Worm (Caenorhabditis elegans) whole organism, L2 larva: ENCODE data around the gene dgn-1.

ENCODE experiments used
- ama-1 ChIP-seq: fragments of 150-350 bp; optimal IDR thresholded peaks from 2 replicates; lab custom pipeline; 2018; ENCODE audit warnings: inconsistent platforms
- lin-11 ChIP-seq: fragments of 150-350 bp; sonication (generic microtip); optimal IDR thresholded peaks from 2 replicates; lab custom pipeline; 2014; ENCODE audit warnings: missing biosample characterization, missing genetic modification characterization, inconsistent platforms, mixed read lengths
- nhr-10 ChIP-seq: sonication (generic microtip); optimal IDR thresholded peaks from 2 replicates; lab custom pipeline; 2017; ENCODE audit warnings: missing biosample characterization, missing genetic modification characterization
- nhr-11 ChIP-seq: fragments of 150-350 bp; optimal IDR thresholded peaks from 2 replicates; lab custom pipeline; 2014; ENCODE audit warnings: missing biosample characterization, missing genetic modification characterization
- nhr-12 ChIP-seq: fragments of 150-350 bp; optimal IDR thresholded peaks from 2 replicates; lab custom pipeline; 2014; ENCODE audit warnings: missing biosample characterization, missing genetic modification characterization
- nhr-237 ChIP-seq: fragments of 150-350 bp; optimal IDR thresholded peaks from 2 replicates; lab custom pipeline; 2014; ENCODE audit warnings: missing biosample characterization, missing genetic modification characterization
- nhr-77 ChIP-seq: fragments of 150-350 bp; optimal IDR thresholded peaks from 2 replicates; lab custom pipeline; 2014; ENCODE audit warnings: missing biosample characterization, missing genetic modification characterization
- unc-55 ChIP-seq: fragments of 150-350 bp; sonication (generic microtip); optimal IDR thresholded peaks from 3 replicates; lab custom pipeline; 2014; ENCODE audit warnings: missing biosample characterization, missing genetic modification reagents, missing genetic modification characterization
- ztf-4 ChIP-seq: fragments of 150-350 bp; optimal IDR thresholded peaks from 2 replicates; lab custom pipeline; 2014; ENCODE audit warnings: missing biosample characterization, missing genetic modification characterization

DNA sequence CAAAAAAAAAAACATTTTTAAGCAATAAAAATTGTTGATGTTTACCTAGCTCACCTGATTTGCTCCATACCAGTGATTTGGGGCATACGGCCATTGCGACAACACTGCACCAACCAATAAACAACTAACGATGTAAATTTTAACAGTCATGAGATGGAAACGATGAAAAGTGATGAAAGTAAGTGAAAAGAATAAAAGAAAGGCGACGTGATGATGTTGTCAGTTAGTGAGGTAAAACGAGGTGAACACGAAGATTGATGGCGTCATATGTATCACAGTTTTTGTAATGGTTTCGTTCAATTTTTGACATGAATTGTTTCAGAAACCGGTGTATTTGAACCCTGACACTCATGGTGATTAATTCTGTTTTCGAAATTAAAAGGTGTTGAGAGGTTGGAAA is 22.4 kb upstream of the dgn-1 start, which contains the start of gene K09C8.7:
- TF ChIP-seq ama-1 (lab: Kevin White, UChicago) (no peak), nhr-11 (tag; lab: Kevin White, UChicago) (no peak), nhr-77 (tag; lab: Kevin White, UChicago) (no peak), nhr-10 (no peak), unc-55 (GFP tag; lab: Kevin White, UChicago) (no peak), ztf-4 (no peak), nhr-12 (tag; lab: Kevin White, UChicago) (no peak), lin-11 (tag; lab: Kevin White, UChicago) (no peak), nhr-237 (tag; lab: Kevin White, UChicago) (no peak)
